Worm (Caenorhabditis elegans) whole organism, L2 larva: ENCODE data around the gene cgt-3.

Experiments used
- C34F6.9 ChIP-seq: fragments of 150-350 bp; optimal IDR thresholded peaks from 2 replicates; lab custom pipeline; 2014; ENCODE audit warnings: missing biosample characterization, missing genetic modification characterization
- F13H6.1 ChIP-seq: sonication (generic microtip); optimal IDR thresholded peaks from 2 replicates; lab custom pipeline; 2016; ENCODE audit warnings: missing genetic modification characterization, missing compliant biosample characterization
- R02D3.7 ChIP-seq: fragments of 150-350 bp; optimal IDR thresholded peaks from 2 replicates; lab custom pipeline; 2014; ENCODE audit warnings: missing biosample characterization, missing genetic modification characterization
- Y55F3AM.14 ChIP-seq: fragments of 200-800 bp; sonication (Bioruptor generic); optimal IDR thresholded peaks from 2 replicates; lab custom pipeline; 2018; ENCODE audit warnings: mild to moderate bottlenecking, missing genetic modification characterization, missing compliant biosample characterization
- ZK546.5 ChIP-seq: sonication (generic microtip); optimal IDR thresholded peaks from 2 replicates; lab custom pipeline; 2017; ENCODE audit warnings: missing biosample characterization, missing genetic modification characterization
- alr-1 ChIP-seq: fragments of 150-350 bp; optimal IDR thresholded peaks from 2 replicates; lab custom pipeline; 2014; ENCODE audit warnings: missing biosample characterization, missing genetic modification characterization
- ama-1 ChIP-seq: fragments of 150-350 bp; optimal IDR thresholded peaks from 2 replicates; lab custom pipeline; 2018; ENCODE audit warnings: inconsistent platforms
- blmp-1 ChIP-seq: sonication (generic microtip); optimal IDR thresholded peaks from 2 replicates; lab custom pipeline; 2017; ENCODE audit warnings: missing genetic modification characterization, mild to moderate bottlenecking, missing compliant biosample characterization, antibody characterized with exemption, moderate library complexity; ENCODE audit not compliant: insufficient read depth
- ceh-82 ChIP-seq: fragments of 150-350 bp; optimal IDR thresholded peaks from 2 replicates; lab custom pipeline; 2014; ENCODE audit warnings: missing biosample characterization, missing genetic modification characterization
- crh-2 ChIP-seq: sonication (generic microtip); optimal IDR thresholded peaks from 2 replicates; lab custom pipeline; 2017; ENCODE audit warnings: missing biosample characterization, missing genetic modification characterization
- dmd-4 ChIP-seq: sonication (generic microtip); optimal IDR thresholded peaks from 2 replicates; lab custom pipeline; 2017; ENCODE audit warnings: missing biosample characterization, missing genetic modification characterization
- elt-1 ChIP-seq: fragments of 150-350 bp; optimal IDR thresholded peaks from 2 replicates; lab custom pipeline; 2014; ENCODE audit warnings: missing biosample characterization, missing genetic modification characterization
- elt-3 ChIP-seq: sonication (generic microtip); optimal IDR thresholded peaks from 2 replicates; lab custom pipeline; 2017; ENCODE audit warnings: missing biosample characterization, missing genetic modification characterization
- fos-1 ChIP-seq: fragments of 150-350 bp; optimal IDR thresholded peaks from 2 replicates; lab custom pipeline; 2014; ENCODE audit warnings: missing biosample characterization, missing genetic modification characterization
- lin-11 ChIP-seq: fragments of 150-350 bp; sonication (generic microtip); optimal IDR thresholded peaks from 2 replicates; lab custom pipeline; 2014; ENCODE audit warnings: missing biosample characterization, missing genetic modification characterization, inconsistent platforms, mixed read lengths
- lin-13 ChIP-seq: fragments of 150-350 bp; optimal IDR thresholded peaks from 2 replicates; lab custom pipeline; 2014; ENCODE audit warnings: missing biosample characterization, missing genetic modification reagents, missing genetic modification characterization
- lsy-2 ChIP-seq, 2 experiments: fragments of 150-350 bp in 1 of 2; sonication (generic microtip) in 1 of 2; optimal IDR thresholded peaks; 2 replicates each; lab custom pipeline; 2014 to 2017; ENCODE audit warnings: missing biosample characterization in 2 of 2, missing genetic modification characterization in 2 of 2
- mab-5 ChIP-seq: fragments of 150-350 bp; optimal IDR thresholded peaks from 2 replicates; lab custom pipeline; 2014; ENCODE audit warnings: missing biosample characterization, missing genetic modification characterization
- mbf-1 ChIP-seq: sonication (generic microtip); optimal IDR thresholded peaks from 2 replicates; lab custom pipeline; 2017; ENCODE audit warnings: missing biosample characterization, missing genetic modification characterization
- mdl-1 ChIP-seq, 2 experiments: fragments of 150-350 bp in 1 of 2; sonication (generic microtip) in 1 of 2; optimal IDR thresholded peaks; 2 replicates each; lab custom pipeline; 2017; ENCODE audit warnings: missing biosample characterization in 2 of 2, missing genetic modification characterization in 2 of 2
- nhr-10 ChIP-seq: sonication (generic microtip); optimal IDR thresholded peaks from 2 replicates; lab custom pipeline; 2017; ENCODE audit warnings: missing biosample characterization, missing genetic modification characterization
- nhr-129 ChIP-seq: fragments of 150-350 bp; optimal IDR thresholded peaks from 2 replicates; lab custom pipeline; 2014; ENCODE audit warnings: missing biosample characterization, missing genetic modification characterization
- nhr-21 ChIP-seq: fragments of 150-350 bp; optimal IDR thresholded peaks from 2 replicates; lab custom pipeline; 2014; ENCODE audit warnings: missing biosample characterization, missing genetic modification characterization
- nhr-23 ChIP-seq: fragments of 150-350 bp; optimal IDR thresholded peaks from 2 replicates; lab custom pipeline; 2014; ENCODE audit warnings: missing biosample characterization, missing genetic modification reagents, missing genetic modification characterization
- nhr-25 ChIP-seq: fragments of 150-350 bp; sonication (generic microtip); optimal IDR thresholded peaks from 3 replicates; lab custom pipeline; 2014; ENCODE audit warnings: missing biosample characterization, missing genetic modification characterization
- nhr-6 ChIP-seq: fragments of 150-350 bp; optimal IDR thresholded peaks from 2 replicates; lab custom pipeline; 2014; ENCODE audit warnings: missing biosample characterization, missing genetic modification characterization
- nhr-77 ChIP-seq: fragments of 150-350 bp; optimal IDR thresholded peaks from 2 replicates; lab custom pipeline; 2014; ENCODE audit warnings: missing biosample characterization, missing genetic modification characterization
- sem-4 ChIP-seq: fragments of 150-350 bp; optimal IDR thresholded peaks from 2 replicates; lab custom pipeline; 2014; ENCODE audit warnings: missing biosample characterization, missing genetic modification reagents, missing genetic modification characterization
- skn-1 ChIP-seq: sonication (generic microtip); optimal IDR thresholded peaks from 2 replicates; lab custom pipeline; 2017; ENCODE audit warnings: missing biosample characterization, missing genetic modification characterization
- sma-3 ChIP-seq: sonication (generic microtip); optimal IDR thresholded peaks from 2 replicates; lab custom pipeline; 2016; ENCODE audit warnings: missing genetic modification reagents, missing genetic modification characterization, missing compliant biosample characterization
- sma-9 ChIP-seq, 2 experiments: fragments of 150-350 bp in 1 of 2; sonication (generic microtip) in 1 of 2; optimal IDR thresholded peaks; 2 replicates each; lab custom pipeline; 2014 to 2016; ENCODE audit warnings: missing genetic modification characterization in 2 of 2, mild to moderate bottlenecking in 1 of 2, missing biosample characterization in 1 of 2, missing compliant biosample characterization in 1 of 2, missing genetic modification reagents in 1 of 2, moderate library complexity in 1 of 2
- snpc-4 ChIP-seq: fragments of 150-350 bp; optimal IDR thresholded peaks from 2 replicates; lab custom pipeline; 2014; ENCODE audit warnings: missing biosample characterization, missing genetic modification characterization
- unc-55 ChIP-seq: fragments of 150-350 bp; sonication (generic microtip); optimal IDR thresholded peaks from 3 replicates; lab custom pipeline; 2014; ENCODE audit warnings: missing biosample characterization, missing genetic modification reagents, missing genetic modification characterization
- unc-62 ChIP-seq: fragments of 150-350 bp; optimal IDR thresholded peaks from 2 replicates; lab custom pipeline; 2014; ENCODE audit warnings: missing biosample characterization, missing genetic modification reagents, missing genetic modification characterization
- zag-1 ChIP-seq: fragments of 150-350 bp; optimal IDR thresholded peaks from 2 replicates; lab custom pipeline; 2014; ENCODE audit warnings: missing biosample characterization, missing genetic modification characterization
- ztf-1 ChIP-seq: fragments of 200-800 bp; sonication (Bioruptor generic); conservative IDR thresholded peaks from 2 replicates; pipeline ENCODE4 v1.3.6; 2022; ENCODE audit warnings: missing genetic modification characterization, missing compliant biosample characterization
- ztf-11 ChIP-seq: sonication (generic microtip); optimal IDR thresholded peaks from 2 replicates; lab custom pipeline; 2017; ENCODE audit warnings: missing biosample characterization, missing genetic modification characterization

cgt-3 gene

DNA sequence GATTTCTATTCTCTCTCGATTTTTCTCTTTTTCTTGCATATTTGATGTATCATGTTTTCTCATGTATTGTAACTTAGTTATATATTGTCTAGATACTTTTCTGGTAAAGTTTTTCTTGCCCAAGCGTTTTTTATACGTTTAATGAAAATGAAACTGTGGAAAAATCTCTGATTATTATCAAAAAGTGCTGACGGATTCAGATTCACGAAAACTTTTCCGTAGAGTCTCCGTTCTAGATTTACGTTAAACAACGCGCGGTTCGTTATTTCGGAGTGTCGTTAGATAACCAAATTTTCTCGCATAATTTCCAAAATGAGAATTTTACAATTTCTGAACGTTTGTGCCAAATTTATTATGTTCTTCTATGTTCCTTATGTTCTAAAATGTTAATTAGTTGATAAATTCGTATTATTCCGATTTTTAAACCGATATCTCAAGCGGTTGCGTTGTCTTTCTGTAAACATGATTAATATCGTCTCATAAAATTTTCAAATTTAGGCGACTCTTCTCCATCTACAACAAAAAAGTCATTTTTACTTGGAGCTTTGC is 7.1 kb downstream of the cgt-3 start, which contains the start of gene ptp-2 (continued):
- peak; percentile 19 for TF ChIP-seq lin-13 (GFP tag; lab: Kevin White, UChicago)
- TF ChIP-seq dmd-4 (tag; lab: Kevin White, UChicago) = no peak
- no peak for TF ChIP-seq mdl-1 (tag; optimal IDR thresholded peaks at IDR 0.05; lab: Kevin White, UChicago)
- no peak for TF ChIP-seq elt-1 (tag; lab: Kevin White, UChicago)
- TF ChIP-seq mab-5 (tag; lab: Kevin White, UChicago) = no peak
- peak; percentile 19 for TF ChIP-seq ama-1
- no peak for TF ChIP-seq sma-3
- TF ChIP-seq snpc-4 (tag; lab: Kevin White, UChicago) = no peak
- no peak for TF ChIP-seq nhr-6

DNA sequence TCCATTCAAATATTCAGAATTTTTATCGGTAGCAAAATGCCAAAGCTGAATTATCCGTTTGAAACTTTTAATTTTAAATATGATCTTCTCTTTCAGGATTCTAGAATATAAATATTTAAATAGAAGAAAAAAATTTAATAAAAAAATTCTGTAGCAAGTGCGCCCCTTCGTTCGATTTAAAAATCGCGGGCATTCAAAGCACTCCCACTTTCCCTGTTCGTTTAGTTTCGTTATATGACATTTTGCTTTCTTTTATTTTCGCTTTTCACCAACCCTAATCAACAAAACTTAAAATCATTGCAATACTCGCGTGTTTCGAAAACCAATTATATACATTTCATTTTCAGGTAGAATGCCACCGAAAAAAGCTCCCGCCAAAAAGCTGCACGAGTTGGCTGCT is 10.5 kb downstream of the cgt-3 start, which contains the start of gene vrk-1:
vrk-1 (plus strand) TSS at position 348 of the 400 bp plus-strand sequence.
- TF ChIP-seq C34F6.9 (no peak), sem-4 (tag; lab: Kevin White, UChicago) (no peak), nhr-129 (tag; lab: Kevin White, UChicago) (no peak), nhr-23 (tag; lab: Kevin White, UChicago) (no peak), Y55F3AM.14 (no peak), mdl-1 (tag; optimal IDR thresholded peaks at IDR 0.05; lab: Kevin White, UChicago) (no peak), ceh-82 (no peak), nhr-6 (no peak), sma-3 (no peak), skn-1 (tag; lab: Kevin White, UChicago) (no peak), nhr-21 (tag; lab: Kevin White, UChicago) (no peak), unc-55 (no peak), lsy-2 (tag; optimal IDR thresholded peaks at IDR 0.05; lab: Kevin White, UChicago) (no peak), lin-13 (GFP tag; lab: Kevin White, UChicago) (no peak), sma-9 (GFP tag; optimal IDR thresholded peaks at IDR 0.05; lab: Kevin White, UChicago) (no peak), sma-9 (tag; optimal IDR thresholded peaks at IDR 0.05; lab: Kevin White, UChicago) (no peak), zag-1 (tag; lab: Kevin White, UChicago) (no peak), alr-1 (tag; lab: Kevin White, UChicago) (no peak), mbf-1 (no peak), elt-3 (tag; lab: Kevin White, UChicago) (no peak), nhr-77 (tag; lab: Kevin White, UChicago) (no peak)

DNA sequence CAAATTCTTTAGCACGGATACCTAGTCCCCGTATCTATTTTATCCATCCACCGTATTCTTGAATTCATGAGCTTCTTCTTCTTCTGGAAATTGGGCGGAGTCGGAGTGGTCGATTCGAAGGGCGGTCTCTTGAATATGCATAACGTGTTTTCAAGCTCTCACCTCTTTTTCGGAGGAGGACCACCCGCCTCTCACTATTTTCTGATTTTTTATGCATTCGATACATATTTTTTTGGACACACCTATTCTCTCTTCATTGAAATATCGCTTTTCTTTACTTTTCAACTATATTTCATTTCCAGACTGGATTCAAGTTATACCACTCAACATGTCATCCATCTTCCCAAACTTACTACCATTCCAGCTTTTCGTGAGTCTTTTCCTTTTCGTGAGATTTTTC is 17.4 kb downstream of the cgt-3 start, which contains the start of gene egl-44:
egl-44 (plus strand) TSS at position 301 of the 400 bp plus-strand sequence.
- TF ChIP-seq lin-11 (tag; lab: Kevin White, UChicago) = no peak
- no peak for TF ChIP-seq zag-1 (tag; lab: Kevin White, UChicago)
- TF ChIP-seq sma-9 (GFP tag; optimal IDR thresholded peaks at IDR 0.05; lab: Kevin White, UChicago) = no peak
- TF ChIP-seq sma-9 (tag; optimal IDR thresholded peaks at IDR 0.05; lab: Kevin White, UChicago) = no peak
- no peak for TF ChIP-seq Y55F3AM.14
- no peak for TF ChIP-seq ZK546.5 (tag; lab: Kevin White, UChicago)
- TF ChIP-seq snpc-4 (tag; lab: Kevin White, UChicago) = no peak
- TF ChIP-seq C34F6.9 = no peak
- no peak for TF ChIP-seq unc-55
- TF ChIP-seq ama-1 = no peak
- no peak for TF ChIP-seq elt-3 (tag; lab: Kevin White, UChicago)
- no peak for TF ChIP-seq nhr-25 (tag; lab: Kevin White, UChicago)
- no peak for TF ChIP-seq R02D3.7 (tag; lab: Kevin White, UChicago)
- TF ChIP-seq ztf-11 (tag; lab: Kevin White, UChicago) = no peak

DNA sequence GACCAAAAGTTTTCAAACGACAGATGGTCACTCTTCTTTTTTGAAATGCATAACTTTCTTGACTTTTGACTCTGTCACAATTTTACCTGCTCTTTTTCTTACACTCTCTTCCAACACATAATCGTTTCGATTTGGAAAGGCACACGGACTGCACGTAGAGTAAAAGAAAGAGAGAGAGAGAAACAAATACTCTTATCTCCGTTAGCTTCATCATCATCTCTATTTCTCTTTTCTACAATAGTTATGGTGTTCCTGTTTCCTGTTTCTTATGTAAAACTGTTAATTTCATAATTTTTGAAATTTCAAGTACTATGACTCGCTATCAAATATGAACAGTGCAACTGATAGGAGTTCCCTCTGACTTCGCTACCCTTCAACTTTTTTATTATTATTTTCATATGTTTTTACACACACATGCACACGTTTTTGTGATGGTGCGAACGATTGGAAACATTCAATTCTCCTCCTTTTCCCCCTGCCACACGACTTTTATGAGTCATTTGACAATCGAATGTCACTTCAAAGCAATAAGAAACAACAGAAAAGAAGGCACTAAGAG is 19.1 kb downstream of the cgt-3 start:
- TF ChIP-seq snpc-4 (tag; lab: Kevin White, UChicago) (no peak), unc-62 (GFP tag; lab: Kevin White, UChicago) (no peak), F13H6.1 (tag; lab: Kevin White, UChicago) (no peak), fos-1 (tag; lab: Kevin White, UChicago) (peak; percentile 99), nhr-129 (tag; lab: Kevin White, UChicago) (peak; percentile 44), dmd-4 (tag; lab: Kevin White, UChicago) (no peak), sma-9 (GFP tag; optimal IDR thresholded peaks at IDR 0.05; lab: Kevin White, UChicago) (peak; percentile 46), sma-9 (tag; optimal IDR thresholded peaks at IDR 0.05; lab: Kevin White, UChicago) (no peak), nhr-21 (tag; lab: Kevin White, UChicago) (no peak), elt-1 (tag; lab: Kevin White, UChicago) (no peak), skn-1 (tag; lab: Kevin White, UChicago) (peak; percentile 81), ztf-1 (GFP tag; lab: Robert Waterston, UW) (no peak), nhr-10 (no peak), crh-2 (peak; percentile 63), lsy-2 (tag; optimal IDR thresholded peaks at IDR 0.05; lab: Kevin White, UChicago) (peak in 1 of 2 experiments; percentile 8), blmp-1 (tag; lab: Kevin White, UChicago) (no peak)
